Worm (Caenorhabditis elegans): ENCODE measurements around the gene C28H8.7.

ce11 chrIII:5855637-5856179 is 31.1 kb downstream of the C28H8.7 start, which contains the start of the genes cct-6 and alh-9:
- TF ChIP-seq npax-4 (tag; optimal IDR thresholded peaks at IDR 0.05) (no peak), unc-42 (tag; optimal IDR thresholded peaks at IDR 0.05) (peak; percentile 73), hlh-6 (tag; optimal IDR thresholded peaks at IDR 0.05) (no peak), pha-4 (tag; optimal IDR thresholded peaks at IDR 0.05) (no peak), ref-2 (tag; optimal IDR thresholded peaks at IDR 0.05) (no peak), T23F11.4 (GFP tag; optimal IDR thresholded peaks at IDR 0.05) (no peak), dmd-4 (tag; optimal IDR thresholded peaks at IDR 0.05; ENCODE audit: borderline replicate concordance) (no peak), pag-3 (tag; optimal IDR thresholded peaks at IDR 0.05; ENCODE audit: borderline replicate concordance) (no peak), ama-1 (optimal IDR thresholded peaks at IDR 0.05) (no peak), nfya-1 (tag; optimal IDR thresholded peaks at IDR 0.05) (peak; percentile 76), sox-4 (tag; optimal IDR thresholded peaks at IDR 0.05) (no peak)
